Fruit fly (Drosophila melanogaster) whole organism, embryonic: ENCODE results near the gene CG34436.

Source experiments
- Abd-B ChIP-seq: fragments of 200-800 bp; sonication (Bioruptor generic); optimal IDR thresholded peaks from 2 replicates; lab custom pipeline; 2018; ENCODE audit warnings: missing biosample characterization, mild to moderate bottlenecking, missing genetic modification characterization, moderate library complexity
- Aef1 ChIP-seq: fragments of 200-800 bp; sonication (Bioruptor generic); IDR thresholded peaks from 3 replicates; pipeline ENCODE4 v1.3.6; 2022; ENCODE audit warnings: missing biosample characterization, missing genetic modification characterization
- CG10209 ChIP-seq: fragments of 200-800 bp; sonication (Bioruptor generic); optimal IDR thresholded peaks from 3 replicates; lab custom pipeline; 2017; ENCODE audit warnings: missing biosample characterization, mild to moderate bottlenecking, missing genetic modification characterization, missing genetic modification reagents
- CG11093 ChIP-seq: fragments of 200-800 bp; sonication (Bioruptor generic); IDR thresholded peaks from 3 replicates; pipeline ENCODE4 v1.3.6; 2022; ENCODE audit warnings: missing biosample characterization, missing genetic modification characterization
- CG11696 ChIP-seq: fragments of 200-800 bp; sonication (Bioruptor generic); IDR thresholded peaks from 2 replicates; pipeline ENCODE4 v1.3.6; 2022; ENCODE audit warnings: missing biosample characterization, missing genetic modification characterization
- CG12299 ChIP-seq: fragments of 200-800 bp; sonication (Bioruptor generic); optimal IDR thresholded peaks from 2 replicates; lab custom pipeline; 2018; ENCODE audit warnings: missing biosample characterization, mild to moderate bottlenecking, missing genetic modification characterization
- CG14014 ChIP-seq: fragments of 200-800 bp; sonication (Bioruptor generic); IDR thresholded peaks from 2 replicates; pipeline ENCODE4 v1.3.6; 2022; ENCODE audit warnings: missing biosample characterization, missing genetic modification characterization
- CG15696 ChIP-seq: fragments of 200-800 bp; sonication (Bioruptor generic); optimal IDR thresholded peaks from 2 replicates; lab custom pipeline; 2019; ENCODE audit warnings: missing biosample characterization, mild to moderate bottlenecking, missing genetic modification characterization, moderate library complexity
- CG17568 ChIP-seq: fragments of 200-800 bp; sonication (Bioruptor generic); optimal IDR thresholded peaks from 2 replicates; lab custom pipeline; 2018; ENCODE audit warnings: missing biosample characterization, mild to moderate bottlenecking, missing genetic modification characterization, moderate library complexity
- CG18476 ChIP-seq: fragments of 200-800 bp; sonication (Bioruptor generic); optimal IDR thresholded peaks from 2 replicates; lab custom pipeline; 2016; ENCODE audit warnings: missing biosample characterization, mild to moderate bottlenecking, missing genetic modification characterization
- CG4282 ChIP-seq: fragments of 200-800 bp; sonication (Bioruptor generic); optimal IDR thresholded peaks from 2 replicates; lab custom pipeline; 2016; ENCODE audit warnings: missing biosample characterization, missing genetic modification characterization
- CG5245 ChIP-seq: fragments of 200-800 bp; sonication (Bioruptor generic); optimal IDR thresholded peaks from 3 replicates; lab custom pipeline; 2016; ENCODE audit warnings: missing biosample characterization, missing genetic modification characterization
- CG6175 ChIP-seq: fragments of 200-800 bp; sonication (Bioruptor generic); IDR thresholded peaks from 3 replicates; pipeline ENCODE4 v1.3.6; 2022; ENCODE audit warnings: missing biosample characterization, missing genetic modification characterization
- CG6254 ChIP-seq: fragments of 200-800 bp; sonication (Bioruptor generic); optimal IDR thresholded peaks from 3 replicates; lab custom pipeline; 2017; ENCODE audit warnings: mild to moderate bottlenecking, missing biosample characterization, missing genetic modification reagents, missing genetic modification characterization
- CG6654 ChIP-seq: fragments of 200-800 bp; sonication (Bioruptor generic); optimal IDR thresholded peaks from 2 replicates; lab custom pipeline; 2017; ENCODE audit warnings: missing biosample characterization, mild to moderate bottlenecking, missing genetic modification characterization
- CG6791 ChIP-seq: fragments of 200-800 bp; sonication (Bioruptor generic); IDR thresholded peaks from 3 replicates; pipeline ENCODE4 v1.3.6; 2022; ENCODE audit warnings: missing biosample characterization, missing genetic modification characterization; ENCODE audit not compliant: partially characterized antibody
- CG6813 ChIP-seq: fragments of 200-800 bp; sonication (Bioruptor generic); optimal IDR thresholded peaks from 2 replicates; lab custom pipeline; 2017; ENCODE audit warnings: missing biosample characterization, missing genetic modification characterization, mild to moderate bottlenecking, moderate library complexity, missing genetic modification reagents
- CG6854 ChIP-seq: fragments of 200-800 bp; sonication (Bioruptor generic); optimal IDR thresholded peaks from 3 replicates; lab custom pipeline; 2017; ENCODE audit warnings: missing biosample characterization, mild to moderate bottlenecking, missing genetic modification characterization
- CG9797 ChIP-seq: fragments of 200-800 bp; sonication (Bioruptor generic); optimal IDR thresholded peaks from 3 replicates; lab custom pipeline; 2018; ENCODE audit warnings: missing biosample characterization, mild to moderate bottlenecking, missing genetic modification characterization
- CHES-1-like ChIP-seq: fragments of 200-800 bp; sonication (Bioruptor generic); optimal IDR thresholded peaks from 2 replicates; lab custom pipeline; 2016; ENCODE audit warnings: missing biosample characterization, missing genetic modification characterization
- CrebB ChIP-seq: fragments of 200-800 bp; sonication (Bioruptor generic); optimal IDR thresholded peaks from 3 replicates; lab custom pipeline; 2018; ENCODE audit warnings: missing biosample characterization, mild to moderate bottlenecking, missing genetic modification characterization
- Deaf1 ChIP-seq: fragments of 200-800 bp; optimal IDR thresholded peaks from 3 replicates; lab custom pipeline; 2019; ENCODE audit warnings: missing biosample characterization, mild to moderate bottlenecking, missing genetic modification characterization, moderate library complexity
- Drgx ChIP-seq: fragments of 200-800 bp; sonication (Bioruptor generic); IDR thresholded peaks from 2 replicates; pipeline ENCODE4 v1.3.6; 2022; ENCODE audit warnings: missing biosample characterization, missing genetic modification characterization
- Eip74EF ChIP-seq, 2 experiments: fragments of 200-800 bp in 1 of 2; fragments of >200 bp in 1 of 2; sonication (Bioruptor generic) in 1 of 2; optimal IDR thresholded peaks; 2 replicates each; lab custom pipeline; 2017 to 2019; ENCODE audit warnings: missing biosample characterization in 2 of 2, missing genetic modification characterization in 2 of 2, mild to moderate bottlenecking in 1 of 2, moderate library complexity in 1 of 2
- Max ChIP-seq: fragments of 200-800 bp; sonication (Bioruptor generic); optimal IDR thresholded peaks from 2 replicates; lab custom pipeline; 2016; ENCODE audit warnings: missing biosample characterization, mild to moderate bottlenecking, missing genetic modification characterization
- Meics ChIP-seq: fragments of 200-800 bp; sonication (Bioruptor generic); optimal IDR thresholded peaks from 2 replicates; lab custom pipeline; 2017; ENCODE audit warnings: missing biosample characterization, mild to moderate bottlenecking, missing genetic modification characterization
- NC2β ChIP-seq: fragments of 200-800 bp; sonication (Bioruptor generic); optimal IDR thresholded peaks from 2 replicates; lab custom pipeline; 2016; ENCODE audit warnings: missing biosample characterization, missing genetic modification characterization
- NFAT ChIP-seq: fragments of 200-800 bp; sonication (Bioruptor generic); IDR thresholded peaks from 2 replicates; pipeline ENCODE4 v1.3.6; 2022; ENCODE audit warnings: missing biosample characterization, missing genetic modification characterization
- Nf-YB ChIP-seq: fragments of 200-800 bp; sonication (Bioruptor generic); optimal IDR thresholded peaks from 3 replicates; lab custom pipeline; 2019; ENCODE audit warnings: missing biosample characterization, mild to moderate bottlenecking, missing genetic modification characterization, moderate library complexity
- Ptx1 ChIP-seq: fragments of 200-800 bp; sonication (Bioruptor generic); IDR thresholded peaks from 2 replicates; pipeline ENCODE4 v1.3.6; 2022; ENCODE audit warnings: missing biosample characterization, missing genetic modification characterization
- Spps ChIP-seq: fragments of 200-800 bp; sonication (Bioruptor generic); optimal IDR thresholded peaks from 2 replicates; lab custom pipeline; 2018; ENCODE audit warnings: missing biosample characterization, mild to moderate bottlenecking, missing genetic modification characterization
- Tbp ChIP-seq: fragments of >200 bp; optimal IDR thresholded peaks from 2 replicates; lab custom pipeline; 2018; ENCODE audit warnings: missing biosample characterization, missing genetic modification characterization
- YL-1 ChIP-seq: fragments of 200-800 bp; sonication (Bioruptor generic); optimal IDR thresholded peaks from 3 replicates; lab custom pipeline; 2017; ENCODE audit warnings: missing biosample characterization, mild to moderate bottlenecking, missing genetic modification characterization
- amos ChIP-seq: fragments of 200-800 bp; sonication (Bioruptor generic); IDR thresholded peaks from 2 replicates; pipeline ENCODE4 v1.3.6; 2022; ENCODE audit warnings: missing biosample characterization, missing genetic modification characterization; ENCODE audit not compliant: partially characterized antibody
- ara ChIP-seq: fragments of 200-800 bp; sonication (Bioruptor generic); IDR thresholded peaks from 2 replicates; pipeline ENCODE4 v1.3.6; 2022; ENCODE audit warnings: missing biosample characterization, missing genetic modification characterization
- br ChIP-seq: fragments of >200 bp; optimal IDR thresholded peaks from 2 replicates; lab custom pipeline; 2017
- danr ChIP-seq: fragments of 200-800 bp; sonication (Bioruptor generic); IDR thresholded peaks from 2 replicates; pipeline ENCODE4 v1.3.6; 2022; ENCODE audit warnings: missing biosample characterization, missing genetic modification characterization
- ems ChIP-seq: fragments of 200-800 bp; sonication (Bioruptor generic); optimal IDR thresholded peaks from 3 replicates; lab custom pipeline; 2016; ENCODE audit warnings: missing biosample characterization, missing genetic modification characterization
- fd102C ChIP-seq: fragments of 200-800 bp; sonication (Bioruptor generic); optimal IDR thresholded peaks from 2 replicates; lab custom pipeline; 2018; ENCODE audit warnings: missing biosample characterization, mild to moderate bottlenecking, missing genetic modification characterization, moderate library complexity
- fru ChIP-seq: fragments of >200 bp; optimal IDR thresholded peaks from 2 replicates; lab custom pipeline; 2017
- ftz-f1 ChIP-seq: fragments of 200-800 bp; sonication (Bioruptor generic); optimal IDR thresholded peaks from 2 replicates; lab custom pipeline; 2016; ENCODE audit warnings: missing biosample characterization, missing genetic modification characterization
- hb ChIP-seq: fragments of 200-800 bp; sonication (Bioruptor generic); IDR thresholded peaks from 3 replicates; pipeline ENCODE4 v1.3.6; 2022; ENCODE audit warnings: missing biosample characterization, missing genetic modification characterization; ENCODE audit not compliant: partially characterized antibody
- jing ChIP-seq: fragments of 200-800 bp; sonication (Bioruptor generic); optimal IDR thresholded peaks from 2 replicates; lab custom pipeline; 2018; ENCODE audit warnings: missing biosample characterization, mild to moderate bottlenecking, missing genetic modification characterization
- kah ChIP-seq: fragments of 200-800 bp; sonication (Bioruptor generic); optimal IDR thresholded peaks from 2 replicates; lab custom pipeline; 2018; ENCODE audit warnings: missing biosample characterization, mild to moderate bottlenecking, missing genetic modification characterization
- kni ChIP-seq: fragments of 200-800 bp; sonication (Bioruptor generic); optimal IDR thresholded peaks from 3 replicates; lab custom pipeline; 2017; ENCODE audit warnings: mild to moderate bottlenecking, missing biosample characterization, missing genetic modification reagents, missing genetic modification characterization
- nom ChIP-seq: fragments of 200-800 bp; sonication (Bioruptor generic); optimal IDR thresholded peaks from 2 replicates; lab custom pipeline; 2017; ENCODE audit warnings: missing biosample characterization, missing genetic modification characterization, mild to moderate bottlenecking, moderate library complexity, missing genetic modification reagents
- pb ChIP-seq: fragments of 200-800 bp; sonication (Bioruptor generic); optimal IDR thresholded peaks from 3 replicates; lab custom pipeline; 2016; ENCODE audit warnings: missing biosample characterization, missing genetic modification characterization
- sens ChIP-seq: fragments of 200-800 bp; sonication (Bioruptor generic); peaks from one replicate; lab custom pipeline; 2016; ENCODE audit warnings: missing biosample characterization, missing genetic modification characterization
- sima ChIP-seq: fragments of 200-800 bp; sonication (Bioruptor generic); optimal IDR thresholded peaks from 2 replicates; lab custom pipeline; 2016; ENCODE audit warnings: missing biosample characterization, missing genetic modification characterization
- sisA ChIP-seq: fragments of 200-800 bp; sonication (Bioruptor generic); IDR thresholded peaks from 2 replicates; pipeline ENCODE4 v1.3.6; 2022; ENCODE audit warnings: missing biosample characterization, missing genetic modification characterization
- slou ChIP-seq: fragments of 200-800 bp; sonication (Bioruptor generic); optimal IDR thresholded peaks from 3 replicates; lab custom pipeline; 2016; ENCODE audit warnings: missing biosample characterization, missing genetic modification characterization
- slp2 ChIP-seq: fragments of 200-800 bp; sonication (Bioruptor generic); optimal IDR thresholded peaks from 2 replicates; lab custom pipeline; 2016; ENCODE audit warnings: missing biosample characterization, missing genetic modification characterization
- tap ChIP-seq: fragments of 200-800 bp; optimal IDR thresholded peaks from 3 replicates; lab custom pipeline; 2019; ENCODE audit warnings: missing biosample characterization, mild to moderate bottlenecking, missing genetic modification characterization, moderate library complexity

CG34436 gene

dm6 chr3R:28327132-28327531, 44.8 kb downstream of the CG34436 start (continued):
- TF ChIP-seq Abd-B (GFP tag; lab: Kevin White, UChicago) = peak; percentile 49
- peak; percentile 7 for TF ChIP-seq Meics
- TF ChIP-seq CrebB = no peak
- no peak for TF ChIP-seq tap (tag; lab: Kevin White, UChicago)
- no peak for TF ChIP-seq ara (GFP tag; lab: Robert Waterston, UW)
- no peak for TF ChIP-seq ftz-f1 (GFP tag; lab: Kevin White, UChicago)
- TF ChIP-seq NFAT = no peak
- no peak for TF ChIP-seq Tbp (GFP tag; lab: Kevin White, UChicago)
- no peak for TF ChIP-seq CG9797
- no peak for TF ChIP-seq ems
- TF ChIP-seq CG17568 (GFP tag; lab: Kevin White, UChicago) = peak; percentile 62
- TF ChIP-seq CG10209 (GFP tag; lab: Kevin White, UChicago) = peak; percentile 30
- no peak for TF ChIP-seq CG6254 (GFP tag; lab: Kevin White, UChicago)
- no peak for TF ChIP-seq CG11696 (GFP tag; lab: Robert Waterston, UW)
- TF ChIP-seq CG18476 (GFP tag; lab: Kevin White, UChicago) = peak; percentile 37
- TF ChIP-seq jing = no peak
- TF ChIP-seq CG5245 (GFP tag; lab: Kevin White, UChicago) = peak; percentile 11
- TF ChIP-seq CG12299 (tag; lab: Kevin White, UChicago) = no peak
- TF ChIP-seq CG6791 (GFP tag; lab: Robert Waterston, UW) = no peak
- TF ChIP-seq Aef1 (GFP tag; lab: Robert Waterston, UW) = no peak
- TF ChIP-seq CG4282 (GFP tag; lab: Kevin White, UChicago) = no peak
- TF ChIP-seq CG15696 (tag; lab: Kevin White, UChicago) = no peak
- TF ChIP-seq hb (GFP tag; lab: Robert Waterston, UW) = no peak
- no peak for TF ChIP-seq CG11093
- TF ChIP-seq Ptx1 (GFP tag; lab: Robert Waterston, UW) = no peak
- TF ChIP-seq YL-1 (GFP tag; lab: Kevin White, UChicago) = no peak
- TF ChIP-seq kah (GFP tag; lab: Kevin White, UChicago) = no peak
- peak; percentile 3 for TF ChIP-seq slou (GFP tag; lab: Kevin White, UChicago)
- TF ChIP-seq Nf-YB (GFP tag; lab: Kevin White, UChicago) = no peak
- TF ChIP-seq sisA = no peak
- TF ChIP-seq CG6175 (GFP tag; lab: Robert Waterston, UW) = no peak
- TF ChIP-seq Max (GFP tag; lab: Kevin White, UChicago) = no peak
- TF ChIP-seq Spps = no peak
- no peak for TF ChIP-seq CG6813
- TF ChIP-seq br (lab: Kevin White, UChicago) = no peak
- TF ChIP-seq CHES-1-like (GFP tag; lab: Kevin White, UChicago) = no peak
- no peak for TF ChIP-seq fru (lab: Kevin White, UChicago)
- TF ChIP-seq CG6654 = no peak
- TF ChIP-seq sima = no peak
- TF ChIP-seq danr (GFP tag; lab: Robert Waterston, UW) = no peak
- no peak for TF ChIP-seq kni (GFP tag; lab: Kevin White, UChicago)
- TF ChIP-seq NC2β (GFP tag; lab: Kevin White, UChicago) = no peak
- no peak for TF ChIP-seq slp2 (GFP tag; lab: Kevin White, UChicago)
- TF ChIP-seq pb (GFP tag; lab: Kevin White, UChicago) = no peak
- no peak for TF ChIP-seq CG14014 (GFP tag; lab: Robert Waterston, UW)
- no peak for TF ChIP-seq Drgx (GFP tag; lab: Robert Waterston, UW)
- TF ChIP-seq Deaf1 = no peak
- no peak for TF ChIP-seq amos (GFP tag; lab: Robert Waterston, UW)
- no peak for TF ChIP-seq CG6854
- no peak for TF ChIP-seq Eip74EF (GFP tag; optimal IDR thresholded peaks at IDR 0.05; lab: Kevin White, UChicago)
- no peak for TF ChIP-seq sens
- TF ChIP-seq nom (GFP tag; lab: Kevin White, UChicago) = no peak
- TF ChIP-seq fd102C = no peak
